Fruit fly (Drosophila melanogaster): ENCODE measurements around the gene VAChT.

VAChT gene

DNA sequence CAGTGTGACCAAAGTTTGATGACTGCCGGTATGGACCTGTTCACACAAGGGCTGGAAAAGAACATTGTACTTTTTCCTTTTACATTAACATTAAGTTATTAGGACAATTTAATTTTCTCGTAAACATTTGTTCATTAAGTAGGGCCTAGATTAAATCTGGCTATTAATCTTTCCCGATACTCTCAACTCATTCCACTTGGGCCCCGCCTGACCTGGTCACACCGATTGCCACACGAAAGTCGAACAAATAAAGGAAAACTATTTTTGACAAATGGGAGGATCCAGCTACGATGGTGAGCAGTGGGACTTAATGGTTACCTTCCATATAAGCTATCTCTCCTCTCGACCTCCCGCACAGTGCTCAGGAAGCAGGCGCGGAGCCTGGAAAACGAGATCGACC lies 41.8 kb upstream of the VAChT start, which contains the start of the genes Cpsf73 and Gos28 (continued):
- TF ChIP-seq CG4282 (GFP tag; optimal IDR thresholded peaks at IDR 0.05) (peak; percentile 12), CG18011 (GFP tag; optimal IDR thresholded peaks at IDR 0.05) (peak; percentile 15), CG15479 (GFP tag; optimal IDR thresholded peaks at IDR 0.05) (no peak), CG1233 (GFP tag; optimal IDR thresholded peaks at IDR 0.05) (no peak), bowl (GFP tag; IDR thresholded peaks at IDR 0.05) (no peak), slbo (GFP tag; IDR thresholded peaks at IDR 0.05) (peak; percentile 49), toy (GFP tag; IDR thresholded peaks at IDR 0.05) (no peak), Ptx1 (GFP tag; IDR thresholded peaks at IDR 0.05) (no peak), ash1 (GFP tag; optimal IDR thresholded peaks at IDR 0.05) (no peak), tin (GFP tag; optimal IDR thresholded peaks at IDR 0.05) (no peak), kni (GFP tag; optimal IDR thresholded peaks at IDR 0.05) (no peak), Dip3 (GFP tag; optimal IDR thresholded peaks at IDR 0.05) (no peak), E2f2 (GFP tag; IDR thresholded peaks at IDR 0.05) (peak; percentile 44; the same call in 1 of the 2 replicates), CG7271 (tag; optimal IDR thresholded peaks at IDR 0.05) (peak; percentile 1), Hand (GFP tag; optimal IDR thresholded peaks at IDR 0.05) (no peak), Xbp1 (GFP tag; optimal IDR thresholded peaks at IDR 0.05) (peak; percentile 6), crol (GFP tag; IDR thresholded peaks at IDR 0.05) (peak; percentile 26; the same call in 1 of the 2 replicates), CG3995 (GFP tag; optimal IDR thresholded peaks at IDR 0.05) (no peak), emc (GFP tag; optimal IDR thresholded peaks at IDR 0.05) (no peak), CG13296 (GFP tag; optimal IDR thresholded peaks at IDR 0.05) (no peak), CG2875 (GFP tag; optimal IDR thresholded peaks at IDR 0.05) (no peak), CG13123 (GFP tag; optimal IDR thresholded peaks at IDR 0.05) (no peak), Elba2 (GFP tag; optimal IDR thresholded peaks at IDR 0.05) (peak; percentile 78), gem (tag; optimal IDR thresholded peaks at IDR 0.05) (no peak), Gug (GFP tag; IDR thresholded peaks at IDR 0.05) (no peak), scrt (GFP tag; optimal IDR thresholded peaks at IDR 0.05) (peak; percentile 24), mam (GFP tag; optimal IDR thresholded peaks at IDR 0.05) (no peak), tup (GFP tag; optimal IDR thresholded peaks at IDR 0.05) (no peak), h (optimal IDR thresholded peaks at IDR 0.05) (no peak), aop (GFP tag; IDR thresholded peaks at IDR 0.05) (no peak), CG13287 (GFP tag; IDR thresholded peaks at IDR 0.05; ENCODE audit: partially characterized antibody) (peak; percentile 73), Deaf1 (tag; optimal IDR thresholded peaks at IDR 0.05) (no peak), Spps (tag; optimal IDR thresholded peaks at IDR 0.05) (no peak), CG14860 (GFP tag; IDR thresholded peaks at IDR 0.05; ENCODE audit: partially characterized antibody) (no peak), CG4730 (GFP tag; IDR thresholded peaks at IDR 0.05) (no peak), lbe (GFP tag; optimal IDR thresholded peaks at IDR 0.05) (no peak), Sin3A (optimal IDR thresholded peaks at IDR 0.05) (peak; percentile 90), Doc2 (GFP tag; IDR thresholded peaks at IDR 0.05) (no peak), CG9932 (GFP tag; IDR thresholded peaks at IDR 0.05) (no peak), jigr1 (GFP tag; IDR thresholded peaks at IDR 0.05) (no peak), mirr (GFP tag; optimal IDR thresholded peaks at IDR 0.05) (no peak), unpg (GFP tag; optimal IDR thresholded peaks at IDR 0.05) (peak; percentile 19), dmrt99B (tag; optimal IDR thresholded peaks at IDR 0.05) (no peak), pnt (GFP tag; optimal IDR thresholded peaks at IDR 0.05) (peak; percentile 5), CG34224 (GFP tag; IDR thresholded peaks at IDR 0.05; ENCODE audit: partially characterized antibody) (peak; percentile 49; the same call in 1 of the 3 replicates), Poxn (GFP tag; IDR thresholded peaks at IDR 0.05) (no peak), CG15269 (tag; optimal IDR thresholded peaks at IDR 0.05) (no peak), HmgD (GFP tag; optimal IDR thresholded peaks at IDR 0.05) (no peak), CG12299 (tag; optimal IDR thresholded peaks at IDR 0.05) (no peak), salm (tag; optimal IDR thresholded peaks at IDR 0.05) (no peak), ken (GFP tag; IDR thresholded peaks at IDR 0.05) (no peak), CG4617 (GFP tag; optimal IDR thresholded peaks at IDR 0.05; ENCODE audit: borderline replicate concordance) (peak; percentile 92), tgo (GFP tag; IDR thresholded peaks at IDR 0.05) (no peak)

Measured in whole organism, embryonic.